Worm (Caenorhabditis elegans): Measurements from ENCODE around the gene fbxa-15.

Gene fbxa-15

ce11 chrIII:1342919-1343419 is 21.5 kb upstream of the fbxa-15 start, which contains the start of gene fbxa-27:
Gene fbxa-27 (plus strand): TSS chrIII:1342969.
- no peak for TF ChIP-seq nhr-102 (tag; optimal IDR thresholded peaks at IDR 0.05)
- TF ChIP-seq daf-12 (tag; optimal IDR thresholded peaks at IDR 0.05), result no peak
- TF ChIP-seq unc-62 (GFP tag; optimal IDR thresholded peaks at IDR 0.05 in 1 of 2), result peak in 1 of 2 experiments; percentile 61
- TF ChIP-seq unc-62 (tag; optimal IDR thresholded peaks at IDR 0.05), result no peak

- TF ChIP-seq set-16 (GFP tag; IDR thresholded peaks at IDR 0.05) (no peak), nhr-41 (GFP tag; IDR thresholded peaks at IDR 0.05) (no peak), nhr-25 (tag; optimal IDR thresholded peaks at IDR 0.05; ENCODE audit: borderline replicate concordance, insufficient read depth) (no peak), zfp-2 (tag; optimal IDR thresholded peaks at IDR 0.05) (no peak), nhr-77 (tag; optimal IDR thresholded peaks at IDR 0.05) (peak; percentile 23), lir-3 (tag; optimal IDR thresholded peaks at IDR 0.05) (no peak), duxl-1 (tag; optimal IDR thresholded peaks at IDR 0.05; ENCODE audit: poor library complexity) (no peak), nhr-28 (tag; optimal IDR thresholded peaks at IDR 0.05) (peak; percentile 35), pqm-1 (tag; optimal IDR thresholded peaks at IDR 0.05) (peak; percentile 55), daf-16 (GFP tag; optimal IDR thresholded peaks at IDR 0.05) (no peak), daf-16 (tag; optimal IDR thresholded peaks at IDR 0.05) (peak; percentile 94), mdt-29 (GFP tag; IDR thresholded peaks at IDR 0.05) (no peak), ZK546.5 (tag; optimal IDR thresholded peaks at IDR 0.05) (no peak), dve-1 (tag; optimal IDR thresholded peaks at IDR 0.05; ENCODE audit: insufficient read depth) (peak; percentile 44)
These were observed 21.0 kb upstream of the fbxa-15 start, which contains the start of gene fbxa-26 for ce11 chrIII:1342488-1342887. Gene fbxa-26 (minus strand): TSS chrIII:1342522.

ce11 chrIII:1340240-1340639 is 18.8 kb upstream of the fbxa-15 start, which contains the start of gene fbxa-5:
Gene fbxa-5 (minus strand): TSS chrIII:1340340.
- TF ChIP-seq unc-130 (GFP tag; optimal IDR thresholded peaks at IDR 0.05), result no peak
- no peak for TF ChIP-seq lin-15B (tag; optimal IDR thresholded peaks at IDR 0.05)
- no peak for TF ChIP-seq dve-1 (tag; optimal IDR thresholded peaks at IDR 0.05; ENCODE audit: insufficient read depth)
- no peak for TF ChIP-seq R02D3.7 (tag; optimal IDR thresholded peaks at IDR 0.05)
- TF ChIP-seq madf-5 (GFP tag; IDR thresholded peaks at IDR 0.05), result no peak
- TF ChIP-seq F49E8.2 (tag; optimal IDR thresholded peaks at IDR 0.05; ENCODE audit: borderline replicate concordance), result no peak
- no peak for TF ChIP-seq egl-43 (GFP tag; IDR thresholded peaks at IDR 0.05)

ce11 chrIII:1331894-1332293 is 10.4 kb upstream of the fbxa-15 start, which contains the start of gene Y82E9BL.19:
Gene Y82E9BL.19 (plus strand): TSS chrIII:1332016.
- TF ChIP-seq dmd-6 (GFP tag; IDR thresholded peaks at IDR 0.05) (peak; percentile 51), lin-38 (GFP tag; IDR thresholded peaks at IDR 0.05) (no peak), mdt-29 (GFP tag; IDR thresholded peaks at IDR 0.05) (no peak), Y75B8A.6 (GFP tag; IDR thresholded peaks at IDR 0.05) (no peak), pqm-1 (tag; optimal IDR thresholded peaks at IDR 0.05) (peak; percentile 13), nhr-102 (tag; optimal IDR thresholded peaks at IDR 0.05) (no peak), daf-16 (GFP tag; optimal IDR thresholded peaks at IDR 0.05) (no peak), daf-16 (tag; optimal IDR thresholded peaks at IDR 0.05) (peak; percentile 12), nhr-6 (tag; optimal IDR thresholded peaks at IDR 0.05) (no peak), R02D3.7 (tag; optimal IDR thresholded peaks at IDR 0.05) (no peak), dve-1 (tag; optimal IDR thresholded peaks at IDR 0.05; ENCODE audit: insufficient read depth) (no peak), lir-3 (tag; optimal IDR thresholded peaks at IDR 0.05) (no peak), unc-62 (GFP tag; optimal IDR thresholded peaks at IDR 0.05 in 1 of 2) (peak in 1 of 2 experiments; percentile 34), unc-62 (tag; optimal IDR thresholded peaks at IDR 0.05) (no peak), aha-1 (tag) (peak; percentile 27), hlh-11 (tag; optimal IDR thresholded peaks at IDR 0.05) (peak; percentile 60), mxl-3 (GFP tag; optimal IDR thresholded peaks at IDR 0.05) (no peak)

ce11 chrIII:1326490-1326889 is 5.0 kb upstream of the fbxa-15 start, which contains the start of gene Y82E9BL.18:
Gene Y82E9BL.18 (plus strand): TSS chrIII:1326790.
- TF ChIP-seq aha-1 (tag) (peak; percentile 23), zip-11 (GFP tag; IDR thresholded peaks at IDR 0.05) (no peak)

Measured in whole organism, L4 larva.